Worm (Caenorhabditis elegans) whole organism, L4/young adult: ENCODE results near the gene T05H4.3.

Experiments used
- dao-5 ChIP-seq: sonication (generic microtip); optimal IDR thresholded peaks from 2 replicates; lab custom pipeline; 2016; ENCODE audit warnings: missing genotype, missing genetic modification characterization, moderate library complexity, missing compliant biosample characterization
- him-1 ChIP-seq: sonication (generic microtip); optimal IDR thresholded peaks from 2 replicates; lab custom pipeline; 2016; ENCODE audit warnings: missing genotype, missing genetic modification reagents, missing genetic modification characterization, missing compliant biosample characterization

- TF ChIP-seq him-1 (tag; lab: Kevin White, UChicago) (no peak), dao-5 (no peak)
These were observed 42.3 kb upstream of the T05H4.3 start, which contains the start of gene gfi-1 for ce11 chrV:6399831-6400230.
